Worm (Caenorhabditis elegans) whole organism, L4 larva: ENCODE data around the gene dhs-19.

Experiments used
- ama-1 ChIP-seq: fragments of 150-350 bp; optimal IDR thresholded peaks from 2 replicates; lab custom pipeline; 2014; ENCODE audit warnings: inconsistent platforms, mixed read lengths
- attf-4 ChIP-seq: sonication (generic microtip); optimal IDR thresholded peaks from 3 replicates; lab custom pipeline; 2017; ENCODE audit warnings: missing biosample characterization, missing genetic modification characterization
- ceh-20 ChIP-seq: fragments of 200-800 bp; sonication (Bioruptor generic); IDR thresholded peaks from 2 replicates; pipeline ENCODE4 v1.3.6; 2022; ENCODE audit warnings: missing genetic modification reagents, missing genetic modification characterization, missing compliant biosample characterization
- ceh-82 ChIP-seq: sonication (generic microtip); optimal IDR thresholded peaks from 2 replicates; lab custom pipeline; 2017; ENCODE audit warnings: missing biosample characterization, missing genetic modification characterization
- fkh-10 ChIP-seq: fragments of 150-350 bp; optimal IDR thresholded peaks from 2 replicates; lab custom pipeline; 2014; ENCODE audit warnings: missing biosample characterization, missing genetic modification reagents, missing genetic modification characterization
- gei-8 ChIP-seq: fragments of 200-800 bp; sonication (Bioruptor generic); optimal IDR thresholded peaks from 2 replicates; lab custom pipeline; 2018; ENCODE audit warnings: mild to moderate bottlenecking, missing genetic modification characterization, missing compliant biosample characterization
- nhr-25 ChIP-seq: sonication (generic microtip); optimal IDR thresholded peaks from 2 replicates; lab custom pipeline; 2017; ENCODE audit warnings: missing genetic modification characterization, mild to moderate bottlenecking, missing compliant biosample characterization, antibody characterized with exemption, moderate library complexity, borderline replicate concordance; ENCODE audit not compliant: insufficient read depth
- pha-4 ChIP-seq, 2 experiments: fragments of 150-350 bp in 1 of 2; fragments of 200-800 bp in 1 of 2; sonication (Bioruptor generic) in 1 of 2; IDR thresholded peaks in 1 of 2; optimal IDR thresholded peaks in 1 of 2; 2 replicates each; pipeline versions ENCODE4 v1.3.6 to Lab custom; 2014 to 2022; ENCODE audit warnings: missing genetic modification characterization in 2 of 2, missing genetic modification reagents in 2 of 2, missing biosample characterization in 1 of 2, missing compliant biosample characterization in 1 of 2
- snpc-4 ChIP-seq: fragments of 150-350 bp; optimal IDR thresholded peaks from 2 replicates; lab custom pipeline; 2014; ENCODE audit warnings: missing biosample characterization, missing genetic modification characterization
- spr-1 ChIP-seq: sonication (generic microtip); optimal IDR thresholded peaks from 2 replicates; lab custom pipeline; 2016; ENCODE audit warnings: mild to moderate bottlenecking, missing genetic modification characterization, missing compliant biosample characterization
- unc-39 ChIP-seq: sonication (generic microtip); optimal IDR thresholded peaks from 2 replicates; lab custom pipeline; 2017; ENCODE audit warnings: missing biosample characterization, missing genetic modification characterization
- unc-62 ChIP-seq, 3 experiments: fragments of 150-350 bp in 1 of 3; sonication (generic microtip); optimal IDR thresholded peaks in 2 of 3; peaks in 1 of 3; 1 replicate in 1 of 3; 2 replicates in 2 of 3; lab custom pipeline; 2014 to 2017; ENCODE audit warnings: missing biosample characterization in 3 of 3, missing genetic modification characterization in 3 of 3, missing genetic modification reagents in 3 of 3, missing genotype in 1 of 3
- ztf-11 ChIP-seq: fragments of 150-350 bp; optimal IDR thresholded peaks from 2 replicates; lab custom pipeline; 2014; ENCODE audit warnings: missing biosample characterization, missing genetic modification characterization

ce11 chrV:11513432-11513831 lies 23.1 kb upstream of the dhs-19 start, which contains the start of gene C55A6.3:
- TF ChIP-seq gei-8 (no peak), nhr-25 (tag; lab: Kevin White, UChicago) (no peak), ztf-11 (tag; lab: Kevin White, UChicago) (no peak), spr-1 (tag; lab: Kevin White, UChicago) (no peak), fkh-10 (GFP tag; lab: Kevin White, UChicago) (no peak), ama-1 (lab: Kevin White, UChicago) (no peak), unc-62 (GFP tag; optimal IDR thresholded peaks at IDR 0.05 in 1 of 2; lab: Kevin White, UChicago) (peak in 1 of 2 experiments; percentile 34), unc-62 (tag; optimal IDR thresholded peaks at IDR 0.05; lab: Kevin White, UChicago) (no peak), snpc-4 (no peak), pha-4 (GFP tag; IDR thresholded peaks at IDR 0.05; lab: Robert Waterston, UW) (no peak), pha-4 (tag; optimal IDR thresholded peaks at IDR 0.05; lab: Kevin White, UChicago) (no peak), unc-39 (tag; lab: Kevin White, UChicago) (no peak), ceh-82 (tag; lab: Kevin White, UChicago) (no peak), ceh-20 (GFP tag; lab: Robert Waterston, UW) (no peak), attf-4 (tag; lab: Kevin White, UChicago) (no peak)
